Worm (Caenorhabditis elegans): ENCODE measurements around the gene ceh-48.

The ceh-48 gene

ce11 chrIV:6792380-6793309, 19.3 kb upstream of the ceh-48 start:
- TF ChIP-seq ztf-29 (GFP tag; IDR thresholded peaks at IDR 0.05) (no peak), ref-1 (GFP tag; conservative IDR thresholded peaks at IDR 0.05) (no peak), ztf-23 (GFP tag; IDR thresholded peaks at IDR 0.05) (no peak), flt-1 (GFP tag; IDR thresholded peaks at IDR 0.05) (no peak), klf-2 (GFP tag; conservative IDR thresholded peaks at IDR 0.05) (no peak), T22C8.4 (GFP tag; IDR thresholded peaks at IDR 0.05) (no peak)

ce11 chrIV:6793310-6793966, 18.5 kb upstream of the ceh-48 start:
- TF ChIP-seq med-1 (GFP tag; optimal IDR thresholded peaks at IDR 0.05; ENCODE audit: insufficient read depth) = no peak
- TF ChIP-seq ztf-29 (GFP tag; IDR thresholded peaks at IDR 0.05) = no peak
- no peak for TF ChIP-seq ztf-23 (GFP tag; IDR thresholded peaks at IDR 0.05)
- no peak for TF ChIP-seq klf-2 (GFP tag; conservative IDR thresholded peaks at IDR 0.05)
- no peak for TF ChIP-seq cog-1 (tag; optimal IDR thresholded peaks at IDR 0.05)
- no peak for TF ChIP-seq flt-1 (GFP tag; IDR thresholded peaks at IDR 0.05)
- no peak for TF ChIP-seq T22C8.4 (GFP tag; IDR thresholded peaks at IDR 0.05)
- TF ChIP-seq ref-1 (GFP tag; conservative IDR thresholded peaks at IDR 0.05) = no peak
- TF ChIP-seq tab-1 (GFP tag; IDR thresholded peaks at IDR 0.05) = no peak

- TF ChIP-seq ref-1 (GFP tag; conservative IDR thresholded peaks at IDR 0.05) (no peak), ztf-29 (GFP tag; IDR thresholded peaks at IDR 0.05) (no peak), flt-1 (GFP tag; IDR thresholded peaks at IDR 0.05) (no peak), med-1 (GFP tag; optimal IDR thresholded peaks at IDR 0.05; ENCODE audit: insufficient read depth) (no peak), cog-1 (tag; optimal IDR thresholded peaks at IDR 0.05) (no peak), ztf-23 (GFP tag; IDR thresholded peaks at IDR 0.05) (no peak), T22C8.4 (GFP tag; IDR thresholded peaks at IDR 0.05) (no peak), tab-1 (GFP tag; IDR thresholded peaks at IDR 0.05) (no peak), klf-2 (GFP tag; conservative IDR thresholded peaks at IDR 0.05) (no peak)
Observed at ce11 chrIV:6795529-6795928, 16.4 kb upstream of the ceh-48 start, which contains the start of the genes C17H12.3 and C17H12.12. Gene C17H12.3, minus strand, starts transcription at chrIV:6795629. Gene C17H12.12, plus strand, starts transcription at chrIV:6795924.

- TF ChIP-seq ztf-23 (GFP tag; IDR thresholded peaks at IDR 0.05) (no peak), flt-1 (GFP tag; IDR thresholded peaks at IDR 0.05) (no peak), klf-2 (GFP tag; conservative IDR thresholded peaks at IDR 0.05) (no peak), cog-1 (tag; optimal IDR thresholded peaks at IDR 0.05) (no peak), ref-1 (GFP tag; conservative IDR thresholded peaks at IDR 0.05) (no peak)
Observed at ce11 chrIV:6802132-6802531, 9.8 kb upstream of the ceh-48 start, which contains the start of the genes cest-4 and C17H12.11. Gene cest-4, minus strand, starts transcription at chrIV:6802337. Gene C17H12.11, plus strand, starts transcription at chrIV:6802387.

- TF ChIP-seq klf-2 (GFP tag; conservative IDR thresholded peaks at IDR 0.05) = no peak
- TF ChIP-seq tab-1 (GFP tag; IDR thresholded peaks at IDR 0.05) = no peak
- no peak for TF ChIP-seq ztf-23 (GFP tag; IDR thresholded peaks at IDR 0.05)
- TF ChIP-seq cog-1 (tag; optimal IDR thresholded peaks at IDR 0.05) = no peak
- TF ChIP-seq ztf-29 (GFP tag; IDR thresholded peaks at IDR 0.05) = no peak
- TF ChIP-seq med-1 (GFP tag; optimal IDR thresholded peaks at IDR 0.05; ENCODE audit: insufficient read depth) = no peak
- TF ChIP-seq ref-1 (GFP tag; conservative IDR thresholded peaks at IDR 0.05) = no peak
- TF ChIP-seq T22C8.4 (GFP tag; IDR thresholded peaks at IDR 0.05) = no peak
- TF ChIP-seq flt-1 (GFP tag; IDR thresholded peaks at IDR 0.05) = no peak
Observed at ce11 chrIV:6803294-6803693, 8.6 kb upstream of the ceh-48 start.

- TF ChIP-seq tab-1 (GFP tag; IDR thresholded peaks at IDR 0.05) (no peak), ztf-23 (GFP tag; IDR thresholded peaks at IDR 0.05) (no peak), klf-2 (GFP tag; conservative IDR thresholded peaks at IDR 0.05) (no peak), cog-1 (tag; optimal IDR thresholded peaks at IDR 0.05) (no peak), flt-1 (GFP tag; IDR thresholded peaks at IDR 0.05) (no peak), med-1 (GFP tag; optimal IDR thresholded peaks at IDR 0.05; ENCODE audit: insufficient read depth) (no peak), T22C8.4 (GFP tag; IDR thresholded peaks at IDR 0.05) (no peak), ztf-29 (GFP tag; IDR thresholded peaks at IDR 0.05) (no peak), ref-1 (GFP tag; conservative IDR thresholded peaks at IDR 0.05) (no peak)
Observed at ce11 chrIV:6803805-6804344, 8.0 kb upstream of the ceh-48 start.

ce11 chrIV:6804815-6805214, 7.1 kb upstream of the ceh-48 start, which contains the start of gene C17H12.37:
Gene C17H12.37, plus strand, starts transcription at chrIV:6805115.
- TF ChIP-seq T22C8.4 (GFP tag; IDR thresholded peaks at IDR 0.05) (no peak), ref-1 (GFP tag; conservative IDR thresholded peaks at IDR 0.05) (no peak), med-1 (GFP tag; optimal IDR thresholded peaks at IDR 0.05; ENCODE audit: insufficient read depth) (no peak), tab-1 (GFP tag; IDR thresholded peaks at IDR 0.05) (no peak), cog-1 (tag; optimal IDR thresholded peaks at IDR 0.05) (no peak), ztf-23 (GFP tag; IDR thresholded peaks at IDR 0.05) (no peak), flt-1 (GFP tag; IDR thresholded peaks at IDR 0.05) (no peak)

ce11 chrIV:6806475-6807063, 5.3 kb upstream of the ceh-48 start, which contains the start of gene C17H12.10:
Gene C17H12.10, plus strand, starts transcription at chrIV:6806799.
- TF ChIP-seq tab-1 (GFP tag; IDR thresholded peaks at IDR 0.05) = no peak
- TF ChIP-seq klf-2 (GFP tag; conservative IDR thresholded peaks at IDR 0.05) = no peak
- TF ChIP-seq ref-1 (GFP tag; conservative IDR thresholded peaks at IDR 0.05) = no peak
- TF ChIP-seq cog-1 (tag; optimal IDR thresholded peaks at IDR 0.05) = no peak
- TF ChIP-seq ztf-23 (GFP tag; IDR thresholded peaks at IDR 0.05) = no peak
- no peak for TF ChIP-seq flt-1 (GFP tag; IDR thresholded peaks at IDR 0.05)
- no peak for TF ChIP-seq T22C8.4 (GFP tag; IDR thresholded peaks at IDR 0.05)
- TF ChIP-seq med-1 (GFP tag; optimal IDR thresholded peaks at IDR 0.05; ENCODE audit: insufficient read depth) = no peak
- TF ChIP-seq ztf-29 (GFP tag; IDR thresholded peaks at IDR 0.05) = no peak

Data from whole organism, midembryonic.